Worm (Caenorhabditis elegans) whole organism, L3 larva: Measurements from ENCODE around the gene dpy-28.

ENCODE experiments used
- ceh-28 ChIP-seq: fragments of 150-350 bp; optimal IDR thresholded peaks from 2 replicates; lab custom pipeline; 2014; ENCODE audit warnings: missing biosample characterization, missing genetic modification reagents, missing genetic modification characterization
- lin-39 ChIP-seq: fragments of 150-350 bp; optimal IDR thresholded peaks from 2 replicates; lab custom pipeline; 2018; ENCODE audit warnings: missing biosample characterization, missing genetic modification reagents, missing genetic modification characterization
- nhr-11 ChIP-seq: fragments of 150-350 bp; optimal IDR thresholded peaks from 2 replicates; lab custom pipeline; 2014; ENCODE audit warnings: missing biosample characterization, missing genetic modification characterization
- nhr-25 ChIP-seq: sonication (generic microtip); optimal IDR thresholded peaks from 2 replicates; lab custom pipeline; 2017; ENCODE audit warnings: missing biosample characterization, missing genetic modification characterization
- nhr-28 ChIP-seq: fragments of 150-350 bp; optimal IDR thresholded peaks from 2 replicates; lab custom pipeline; 2014; ENCODE audit warnings: missing biosample characterization, missing genetic modification characterization
- unc-39 ChIP-seq: sonication (generic microtip); optimal IDR thresholded peaks from 4 replicates; lab custom pipeline; 2017; ENCODE audit warnings: missing biosample characterization, missing genetic modification characterization
- zag-1 ChIP-seq: fragments of 150-350 bp; optimal IDR thresholded peaks from 2 replicates; lab custom pipeline; 2014; ENCODE audit warnings: missing biosample characterization, missing genetic modification characterization
- ztf-11 ChIP-seq: fragments of 150-350 bp; optimal IDR thresholded peaks from 2 replicates; lab custom pipeline; 2014; ENCODE audit warnings: missing biosample characterization, missing genetic modification characterization

- TF ChIP-seq unc-39 (tag; lab: Kevin White, UChicago) (no peak), nhr-11 (tag; lab: Kevin White, UChicago) (peak; percentile 83), nhr-25 (no peak), ceh-28 (no peak), lin-39 (tag; lab: Kevin White, UChicago) (peak; percentile 29), zag-1 (tag; lab: Kevin White, UChicago) (no peak), nhr-28 (tag; lab: Kevin White, UChicago) (no peak), ztf-11 (tag; lab: Kevin White, UChicago) (no peak)
Observed at ce11 chrIII:10819778-10820177, 56.8 kb downstream of the dpy-28 start.
